Comparison of ENCODE assay signal across 2 fruit fly cellular contexts in the genomic region with DNA sequence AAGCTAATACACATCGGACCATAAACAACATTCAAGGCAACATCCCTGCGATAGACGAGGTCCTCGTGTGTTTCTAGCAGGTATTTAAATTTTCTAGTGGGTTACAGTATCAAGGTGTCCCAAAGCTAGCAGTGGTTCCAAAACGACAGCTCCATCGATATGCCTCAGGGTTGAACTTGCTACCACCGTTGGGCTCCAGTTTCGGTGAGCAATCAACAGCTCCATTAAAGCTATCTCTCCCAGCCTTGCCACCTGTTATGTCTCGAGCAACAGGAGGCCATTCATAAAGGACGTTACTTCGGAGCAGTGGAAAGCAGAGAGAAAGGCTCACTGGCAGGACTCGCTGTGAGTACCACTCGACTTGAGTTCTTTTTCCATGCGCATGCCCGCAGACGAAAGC.
TF ChIP-seq lines count a peak whose summit lies in the region.

No protein-coding gene starts in this region.

- no peak for TF ChIP-seq CTCF in whole organism, embryonic (GFP tag; optimal IDR thresholded peaks at IDR 0.05; lab: Kevin White, UChicago)

TF ChIP-seq in whole organism, embryonic, 481 proteins besides CTCF, POLR2A, EP300 and RAD21:
- peak; percentile 7 for TF ChIP-seq Deaf1 (tag; optimal IDR thresholded peaks at IDR 0.05; lab: Kevin White, UChicago)
- no peak for TF ChIP-seq Dbx (GFP tag; IDR thresholded peaks at IDR 0.05; lab: Robert Waterston, UW)
- TF ChIP-seq tna (GFP tag; IDR thresholded peaks at IDR 0.05; lab: Robert Waterston, UW; ENCODE audit: partially characterized antibody), result no peak
- TF ChIP-seq CG11696 (GFP tag; IDR thresholded peaks at IDR 0.05; lab: Robert Waterston, UW), result no peak
- TF ChIP-seq CG10565 (GFP tag; optimal IDR thresholded peaks at IDR 0.05; lab: Kevin White, UChicago), result no peak
- TF ChIP-seq abd-A (tag; optimal IDR thresholded peaks at IDR 0.05; lab: Kevin White, UChicago), result peak; percentile 87
- TF ChIP-seq CG9727 (GFP tag; optimal IDR thresholded peaks at IDR 0.05; lab: Kevin White, UChicago), result no peak
- no peak for TF ChIP-seq zfh2 (GFP tag; optimal IDR thresholded peaks at IDR 0.05; lab: Kevin White, UChicago)
- TF ChIP-seq CG15514 (GFP tag; optimal IDR thresholded peaks at IDR 0.05; lab: Kevin White, UChicago), result peak; percentile 91
- peak; percentile 56 for TF ChIP-seq CG13894 (tag; optimal IDR thresholded peaks at IDR 0.05; lab: Kevin White, UChicago)
- no peak for TF ChIP-seq Elba2 (GFP tag; optimal IDR thresholded peaks at IDR 0.05; lab: Kevin White, UChicago)
- no peak for TF ChIP-seq HmgD (GFP tag; optimal IDR thresholded peaks at IDR 0.05; lab: Kevin White, UChicago)
- TF ChIP-seq CG15073 (GFP tag; optimal IDR thresholded peaks at IDR 0.05; lab: Kevin White, UChicago), result no peak
- peak; percentile 18 for TF ChIP-seq ewg (GFP tag; optimal IDR thresholded peaks at IDR 0.05; lab: Kevin White, UChicago)
- TF ChIP-seq CG6654 (GFP tag; optimal IDR thresholded peaks at IDR 0.05; lab: Kevin White, UChicago), result no peak
- TF ChIP-seq croc (GFP tag; conservative IDR thresholded peaks at IDR 0.05; lab: Robert Waterston, UW), result no peak
- no peak for TF ChIP-seq CG12219 (GFP tag; optimal IDR thresholded peaks at IDR 0.05; lab: Kevin White, UChicago)
- no peak for TF ChIP-seq hbn (GFP tag; IDR thresholded peaks at IDR 0.05; lab: Robert Waterston, UW; ENCODE audit: partially characterized antibody)
- TF ChIP-seq Scr (GFP tag; IDR thresholded peaks at IDR 0.05; lab: Robert Waterston, UW; ENCODE audit: partially characterized antibody), result no peak
- TF ChIP-seq CG2120 (GFP tag; optimal IDR thresholded peaks at IDR 0.05; lab: Kevin White, UChicago), result no peak
- TF ChIP-seq CG15696 (tag; optimal IDR thresholded peaks at IDR 0.05; lab: Kevin White, UChicago), result no peak
- TF ChIP-seq slbo (GFP tag; IDR thresholded peaks at IDR 0.05; lab: Robert Waterston, UW), result no peak
- TF ChIP-seq CG3407 (GFP tag; optimal IDR thresholded peaks at IDR 0.05; lab: Kevin White, UChicago), result no peak
- no peak for TF ChIP-seq Max (GFP tag; optimal IDR thresholded peaks at IDR 0.05; lab: Kevin White, UChicago)
- TF ChIP-seq CG14441 (GFP tag; IDR thresholded peaks at IDR 0.05; lab: Robert Waterston, UW), result no peak
- TF ChIP-seq CG4282 (GFP tag; optimal IDR thresholded peaks at IDR 0.05; lab: Kevin White, UChicago), result no peak
- no peak for TF ChIP-seq Lpt (GFP tag; optimal IDR thresholded peaks at IDR 0.05; lab: Kevin White, UChicago)
- no peak for TF ChIP-seq CG7271 (tag; optimal IDR thresholded peaks at IDR 0.05; lab: Kevin White, UChicago)
- TF ChIP-seq bcd (GFP tag; optimal IDR thresholded peaks at IDR 0.05; lab: Kevin White, UChicago), result no peak
- no peak for TF ChIP-seq grau (tag; optimal IDR thresholded peaks at IDR 0.05; lab: Kevin White, UChicago)
- peak; percentile 100 for TF ChIP-seq scrt (GFP tag; optimal IDR thresholded peaks at IDR 0.05; lab: Kevin White, UChicago)
- TF ChIP-seq sima (GFP tag; optimal IDR thresholded peaks at IDR 0.05; lab: Kevin White, UChicago), result no peak
- no peak for TF ChIP-seq psq (GFP tag; optimal IDR thresholded peaks at IDR 0.05; lab: Kevin White, UChicago)
- TF ChIP-seq org-1 (GFP tag; optimal IDR thresholded peaks at IDR 0.05; lab: Kevin White, UChicago), result no peak
- TF ChIP-seq CG10543 (GFP tag; optimal IDR thresholded peaks at IDR 0.05; lab: Kevin White, UChicago), result no peak
- no peak for TF ChIP-seq zf30C (GFP tag; optimal IDR thresholded peaks at IDR 0.05; lab: Kevin White, UChicago)
- peak; percentile 89 for TF ChIP-seq z (GFP tag; IDR thresholded peaks at IDR 0.05; lab: Robert Waterston, UW)
- TF ChIP-seq CG12071 (GFP tag; optimal IDR thresholded peaks at IDR 0.05; lab: Kevin White, UChicago), result no peak
- no peak for TF ChIP-seq h (optimal IDR thresholded peaks at IDR 0.05; lab: Kevin White, UChicago)
- TF ChIP-seq CG8359 (GFP tag; optimal IDR thresholded peaks at IDR 0.05; lab: Kevin White, UChicago; ENCODE audit: borderline replicate concordance), result no peak
- TF ChIP-seq CG31224 (GFP tag; IDR thresholded peaks at IDR 0.05; lab: Robert Waterston, UW), result 0 out of 2 replicates have a peak, but pooled peaks have one; percentile 20
- TF ChIP-seq CG2678 (tag; optimal IDR thresholded peaks at IDR 0.05; lab: Kevin White, UChicago), result no peak

TF ChIP-seq in whole organism, pupa, 21 proteins besides CTCF, POLR2A, EP300 and RAD21:
- TF ChIP-seq CG12605 (GFP tag; IDR thresholded peaks at IDR 0.05; lab: Robert Waterston, UW) (peak; percentile 73), CG32121 (GFP tag; IDR thresholded peaks at IDR 0.05; lab: Robert Waterston, UW) (no peak)
